Worm (Caenorhabditis elegans) whole organism, mixed stage, embryonic: ENCODE measurements around the gene mdt-29.

Source experiments
- blmp-1 ChIP-seq: fragments of 150-350 bp; optimal IDR thresholded peaks from 2 replicates; lab custom pipeline; 2014; ENCODE audit warnings: missing biosample characterization, missing genetic modification characterization
- ceh-39 ChIP-seq: fragments of 150-350 bp; optimal IDR thresholded peaks from 2 replicates; lab custom pipeline; 2014; ENCODE audit warnings: missing biosample characterization, missing genetic modification characterization
- ceh-83 ChIP-seq: fragments of 200-800 bp; sonication (Bioruptor generic); optimal IDR thresholded peaks from 2 replicates; lab custom pipeline; 2018; ENCODE audit warnings: mild to moderate bottlenecking, missing genetic modification characterization, missing compliant biosample characterization
- drap-1 ChIP-seq: fragments of 200-800 bp; sonication (Bioruptor generic); optimal IDR thresholded peaks from 3 replicates; lab custom pipeline; 2018; ENCODE audit warnings: mild to moderate bottlenecking, missing genetic modification characterization, missing compliant biosample characterization
- flh-1 ChIP-seq: fragments of 200-800 bp; sonication (Bioruptor generic); optimal IDR thresholded peaks from 2 replicates; lab custom pipeline; 2018; ENCODE audit warnings: mild to moderate bottlenecking, missing genetic modification characterization, moderate library complexity, missing compliant biosample characterization
- lin-32 ChIP-seq: fragments of 200-800 bp; sonication (Bioruptor generic); optimal IDR thresholded peaks from 2 replicates; lab custom pipeline; 2018; ENCODE audit warnings: mild to moderate bottlenecking, missing genetic modification characterization, missing compliant biosample characterization
- lsy-2 ChIP-seq: fragments of 150-350 bp; optimal IDR thresholded peaks from 2 replicates; lab custom pipeline; 2014; ENCODE audit warnings: missing biosample characterization, missing genetic modification characterization
- mab-5 ChIP-seq: fragments of 150-350 bp; optimal IDR thresholded peaks from 2 replicates; lab custom pipeline; 2014; ENCODE audit warnings: missing biosample characterization, missing genetic modification characterization
- mep-1 ChIP-seq: fragments of 150-350 bp; optimal IDR thresholded peaks from 2 replicates; lab custom pipeline; 2017; ENCODE audit warnings: missing biosample characterization, missing genetic modification reagents, missing genetic modification characterization, inconsistent platforms
- nhr-237 ChIP-seq: fragments of 150-350 bp; optimal IDR thresholded peaks from 2 replicates; lab custom pipeline; 2014; ENCODE audit warnings: missing biosample characterization, missing genetic modification characterization
- nhr-76 ChIP-seq: sonication (generic microtip); optimal IDR thresholded peaks from 2 replicates; lab custom pipeline; 2017; ENCODE audit warnings: missing biosample characterization, missing genetic modification characterization
- sem-2 ChIP-seq: fragments of 200-800 bp; sonication (Bioruptor generic); optimal IDR thresholded peaks from 2 replicates; lab custom pipeline; 2018; ENCODE audit warnings: mild to moderate bottlenecking, missing genetic modification characterization, missing compliant biosample characterization
- sptf-1 ChIP-seq: sonication (generic microtip); optimal IDR thresholded peaks from 2 replicates; lab custom pipeline; 2017; ENCODE audit warnings: mild to moderate bottlenecking, missing genetic modification characterization, moderate library complexity, missing compliant biosample characterization
- tbx-8 ChIP-seq: fragments of 200-800 bp; sonication (Bioruptor generic); optimal IDR thresholded peaks from 2 replicates; lab custom pipeline; 2018; ENCODE audit warnings: mild to moderate bottlenecking, missing genetic modification characterization, moderate library complexity, missing compliant biosample characterization
- unc-120 ChIP-seq: sonication (generic microtip); optimal IDR thresholded peaks from 2 replicates; lab custom pipeline; 2017; ENCODE audit warnings: missing genetic modification characterization, missing compliant biosample characterization; ENCODE audit not compliant: poor library complexity, severe bottlenecking
- unc-39 ChIP-seq: fragments of 150-350 bp; optimal IDR thresholded peaks from 2 replicates; lab custom pipeline; 2014; ENCODE audit warnings: missing biosample characterization, missing genetic modification characterization

Gene mdt-29

ce11 chrIII:13771145-13771544 is 1.8 kb upstream of the mdt-29 start, which contains the start of the genes cyk-4 and pdr-1 (continued):
- no peak for TF ChIP-seq unc-120 (tag; lab: Kevin White, UChicago)
- TF ChIP-seq nhr-76 (tag; lab: Kevin White, UChicago) = no peak
- no peak for TF ChIP-seq mab-5 (tag; lab: Kevin White, UChicago)
- TF ChIP-seq ceh-39 (tag; lab: Kevin White, UChicago) = peak; percentile 23
- no peak for TF ChIP-seq unc-39 (tag; lab: Kevin White, UChicago)
- no peak for TF ChIP-seq tbx-8 (GFP tag; lab: Kevin White, UChicago)

- TF ChIP-seq nhr-237 (tag; lab: Kevin White, UChicago) = no peak
- peak; percentile 49 for TF ChIP-seq blmp-1 (tag; lab: Kevin White, UChicago)
- TF ChIP-seq, all 35 proteins: peak for 1
These were observed 5.8 kb downstream of the mdt-29 start for ce11 chrIII:13778816-13779215.

- TF ChIP-seq flh-1 (GFP tag; lab: Kevin White, UChicago) (no peak), lin-32 (GFP tag; lab: Kevin White, UChicago) (no peak), sptf-1 (tag; lab: Kevin White, UChicago) (peak; percentile 57), ceh-83 (GFP tag; lab: Kevin White, UChicago) (peak; percentile 70), lsy-2 (tag; lab: Kevin White, UChicago) (peak; percentile 11), drap-1 (GFP tag; lab: Kevin White, UChicago) (peak; percentile 31), blmp-1 (tag; lab: Kevin White, UChicago) (peak; percentile 18)
- TF ChIP-seq, all 35 proteins: peak for 5
These were observed 6.6 kb downstream of the mdt-29 start for ce11 chrIII:13779360-13780093.

- TF ChIP-seq mep-1 (no peak), sem-2 (GFP tag; lab: Kevin White, UChicago) (no peak), lin-32 (GFP tag; lab: Kevin White, UChicago) (peak; percentile 38)
These were observed 7.3 kb downstream of the mdt-29 start, which contains the start of gene pot-3 for ce11 chrIII:13780199-13780706. TSS of gene pot-3 (plus strand) at chrIII:13780215.
